Worm (Caenorhabditis elegans) whole organism, late embryonic: ENCODE measurements around the gene F07G6.8.

ENCODE experiments used
- Y22D7AL.16 ChIP-seq: sonication (generic microtip); optimal IDR thresholded peaks from 2 replicates; lab custom pipeline; 2016; ENCODE audit warnings: missing genetic modification characterization, missing compliant biosample characterization
- fkh-10 ChIP-seq: fragments of 150-350 bp; optimal IDR thresholded peaks from 2 replicates; lab custom pipeline; 2014; ENCODE audit warnings: missing biosample characterization, missing genetic modification reagents, missing genetic modification characterization
- mec-3 ChIP-seq: sonication (generic microtip); optimal IDR thresholded peaks from 2 replicates; lab custom pipeline; 2016; ENCODE audit warnings: borderline replicate concordance, missing genetic modification characterization, missing compliant biosample characterization

DNA sequence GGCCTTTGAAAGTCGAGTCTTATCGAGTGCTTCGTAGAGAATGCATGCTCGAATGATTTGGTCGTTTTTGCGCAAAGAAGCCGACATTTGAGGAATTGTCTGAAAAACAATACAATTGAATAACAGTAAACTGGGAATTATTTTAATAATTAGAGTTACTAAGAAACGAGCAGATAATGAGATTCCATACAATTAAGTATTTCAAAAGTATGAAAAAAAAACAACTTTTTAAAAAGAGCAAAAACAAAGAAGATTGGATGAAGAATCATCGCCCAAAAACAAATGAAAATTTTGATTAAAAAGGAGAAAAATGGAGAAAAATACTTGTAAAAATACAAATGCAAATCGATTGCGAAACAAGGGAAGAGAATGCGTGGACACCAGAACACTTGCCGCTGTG lies 42.2 kb downstream of the F07G6.8 start, which contains the start of gene fbxa-170:
- TF ChIP-seq Y22D7AL.16 (no peak), fkh-10 (no peak), mec-3 (tag; lab: Kevin White, UChicago) (no peak)
